Worm (Caenorhabditis elegans) whole organism, L4/young adult: ENCODE data around the gene T24D3.2.

Source experiments
- dao-5 ChIP-seq: sonication (generic microtip); optimal IDR thresholded peaks from 2 replicates; lab custom pipeline; 2016; ENCODE audit warnings: missing genotype, missing genetic modification characterization, moderate library complexity, missing compliant biosample characterization
- him-1 ChIP-seq: sonication (generic microtip); optimal IDR thresholded peaks from 2 replicates; lab custom pipeline; 2016; ENCODE audit warnings: missing genotype, missing genetic modification reagents, missing genetic modification characterization, missing compliant biosample characterization

DNA sequence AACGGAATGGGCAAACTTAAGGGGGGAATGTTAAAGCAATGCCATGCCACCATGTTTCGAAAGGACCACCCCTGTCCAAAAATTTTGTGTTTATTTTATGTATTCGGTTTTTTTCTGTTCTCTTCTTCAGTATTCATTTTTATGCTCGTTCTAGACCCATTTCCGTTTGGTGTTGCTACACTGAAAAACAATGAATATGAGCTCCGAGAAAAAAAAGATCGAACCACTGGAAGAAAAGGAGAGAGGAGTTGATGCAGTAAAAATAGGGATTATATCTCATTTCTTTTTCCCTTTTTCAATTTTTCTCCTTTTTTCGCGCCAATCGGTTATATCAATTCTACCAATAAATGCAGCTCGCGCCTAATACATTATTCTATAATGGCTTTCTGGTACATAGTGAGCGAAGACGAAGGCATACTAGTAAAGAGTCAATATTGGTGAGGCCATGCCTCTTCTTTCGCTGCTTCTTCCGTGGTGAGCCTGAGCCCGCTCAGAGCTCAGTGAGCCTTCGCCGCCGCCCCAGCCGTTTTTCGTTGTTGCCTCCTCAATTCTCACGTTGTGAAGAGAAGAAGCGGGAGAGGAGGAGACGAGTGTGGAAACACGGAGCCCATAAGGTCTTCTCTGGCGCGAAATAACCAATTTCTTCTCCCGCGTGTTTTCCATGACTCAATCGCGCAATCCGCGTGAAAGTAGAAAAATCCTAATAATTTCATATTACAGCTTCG is 14.6 kb downstream of the T24D3.2 start:
- TF ChIP-seq dao-5 (no peak), him-1 (tag; lab: Kevin White, UChicago) (no peak)
